Worm (Caenorhabditis elegans) whole organism, early embryonic: ENCODE measurements around the gene irld-34.

ENCODE experiments used
- B0310.2 ChIP-seq: sonication (generic microtip); optimal IDR thresholded peaks from 2 replicates; lab custom pipeline; 2016; ENCODE audit warnings: mild to moderate bottlenecking, missing genetic modification characterization, missing compliant biosample characterization
- aly-1 ChIP-seq: sonication (generic microtip); optimal IDR thresholded peaks from 2 replicates; lab custom pipeline; 2016; ENCODE audit warnings: missing genetic modification characterization, missing compliant biosample characterization
- ama-1 ChIP-seq: fragments of 150-350 bp; optimal IDR thresholded peaks from 2 replicates; lab custom pipeline; 2014
- ceh-13 ChIP-seq: fragments of 200-800 bp; sonication (Bioruptor generic); optimal IDR thresholded peaks from 2 replicates; lab custom pipeline; 2018; ENCODE audit warnings: mild to moderate bottlenecking, missing genetic modification characterization, missing compliant biosample characterization
- ceh-36 ChIP-seq: sonication (generic microtip); optimal IDR thresholded peaks from 2 replicates; lab custom pipeline; 2016; ENCODE audit warnings: missing genetic modification characterization, inconsistent platforms, missing compliant biosample characterization
- ets-7 ChIP-seq: sonication (generic microtip); optimal IDR thresholded peaks from 2 replicates; lab custom pipeline; 2016; ENCODE audit warnings: missing genotype, missing genetic modification characterization, missing compliant biosample characterization
- flt-1 ChIP-seq: fragments of 200-800 bp; sonication (Bioruptor generic); IDR thresholded peaks from 2 replicates; pipeline ENCODE4 v1.3.6; 2022; ENCODE audit warnings: missing genetic modification characterization, missing compliant biosample characterization
- hmbx-1 ChIP-seq: sonication (generic microtip); optimal IDR thresholded peaks from 2 replicates; lab custom pipeline; 2016; ENCODE audit warnings: mild to moderate bottlenecking, missing genetic modification characterization, missing compliant biosample characterization
- hmg-4 ChIP-seq: fragments of 200-800 bp; sonication (Bioruptor generic); optimal IDR thresholded peaks from 2 replicates; lab custom pipeline; 2018; ENCODE audit warnings: mild to moderate bottlenecking, missing genetic modification characterization, missing compliant biosample characterization
- hnd-1 ChIP-seq: sonication (generic microtip); optimal IDR thresholded peaks from 2 replicates; lab custom pipeline; 2016; ENCODE audit warnings: missing genetic modification characterization, missing compliant biosample characterization
- scrt-1 ChIP-seq: fragments of 200-800 bp; sonication (Bioruptor generic); IDR thresholded peaks from 2 replicates; pipeline ENCODE4 v1.3.6; 2022; ENCODE audit warnings: missing genetic modification characterization, missing compliant biosample characterization
- sea-1 ChIP-seq: fragments of 200-800 bp; sonication (Bioruptor generic); conservative IDR thresholded peaks from 2 replicates; pipeline ENCODE4 v1.3.6; 2022; ENCODE audit warnings: missing genetic modification characterization, missing compliant biosample characterization
- tbx-11 ChIP-seq: fragments of 200-800 bp; sonication (Bioruptor generic); IDR thresholded peaks from 2 replicates; pipeline ENCODE4 v1.3.6; 2022; ENCODE audit warnings: missing genetic modification characterization, missing compliant biosample characterization
- tbx-37 ChIP-seq: fragments of 200-800 bp; sonication (Bioruptor generic); conservative IDR thresholded peaks from 2 replicates; pipeline ENCODE4 v1.3.6; 2022; ENCODE audit warnings: missing genetic modification reagents, missing genetic modification characterization, missing compliant biosample characterization
- tra-4 ChIP-seq: sonication (generic microtip); optimal IDR thresholded peaks from 2 replicates; lab custom pipeline; 2017; ENCODE audit warnings: missing genetic modification characterization, missing compliant biosample characterization

Gene irld-34

DNA sequence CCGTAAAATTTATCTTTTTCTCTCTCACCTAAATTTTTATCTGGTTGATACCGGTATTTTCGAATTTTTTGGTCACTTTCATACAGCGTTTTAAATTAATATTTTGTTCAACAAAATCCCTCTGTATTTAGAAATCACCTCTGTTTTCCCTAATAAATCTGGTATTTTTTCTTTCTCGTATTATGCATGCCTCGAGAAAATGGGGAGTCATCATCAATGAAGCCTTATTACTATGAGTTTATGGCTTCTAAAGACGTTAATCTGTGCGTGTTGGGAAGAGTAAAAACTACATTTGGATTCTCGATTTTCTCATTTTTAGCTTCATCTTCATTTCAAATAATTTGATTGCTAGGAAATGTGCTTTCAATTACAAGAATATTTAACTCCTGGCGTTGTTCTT is 30.9 kb downstream of the irld-34 start, which contains the start of gene ZC84.7:
ZC84.7 (plus strand) TSS at position 301 of the 400 bp plus-strand sequence.
- no peak for TF ChIP-seq tbx-37 (GFP tag; lab: Robert Waterston, UW)
- TF ChIP-seq hmg-4 (GFP tag; lab: Kevin White, UChicago) = no peak
- TF ChIP-seq flt-1 = no peak
- TF ChIP-seq B0310.2 = no peak
- TF ChIP-seq tbx-11 = no peak
- no peak for TF ChIP-seq aly-1
- no peak for TF ChIP-seq ama-1 (lab: Kevin White, UChicago)
- TF ChIP-seq hnd-1 (tag; lab: Kevin White, UChicago) = no peak

DNA sequence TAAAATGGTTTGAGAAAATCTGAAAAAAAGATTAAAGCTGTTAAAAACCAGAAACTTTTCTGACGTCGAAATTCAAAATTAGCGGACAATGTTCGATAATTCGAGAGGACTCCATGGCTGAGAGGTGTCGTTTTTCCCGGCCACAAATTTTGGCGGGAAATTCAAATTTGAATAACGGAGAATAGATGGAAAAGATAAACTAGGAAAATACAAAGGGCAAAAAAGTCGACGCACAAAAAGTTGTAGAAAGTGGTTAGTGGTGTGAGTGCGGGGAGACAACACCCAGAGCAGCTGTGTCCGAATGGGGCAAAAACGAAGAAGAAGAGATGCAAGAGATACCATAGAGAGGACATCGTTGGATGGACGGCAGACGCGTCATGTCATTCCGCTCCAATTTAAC is 36.2 kb downstream of the irld-34 start, which contains the start of gene cls-3:
cls-3 (minus strand) TSS at position 19 of the 400 bp plus-strand sequence.
- TF ChIP-seq scrt-1 (GFP tag; lab: Robert Waterston, UW) = no peak
- TF ChIP-seq hmg-4 (GFP tag; lab: Kevin White, UChicago) = peak; percentile 34

DNA sequence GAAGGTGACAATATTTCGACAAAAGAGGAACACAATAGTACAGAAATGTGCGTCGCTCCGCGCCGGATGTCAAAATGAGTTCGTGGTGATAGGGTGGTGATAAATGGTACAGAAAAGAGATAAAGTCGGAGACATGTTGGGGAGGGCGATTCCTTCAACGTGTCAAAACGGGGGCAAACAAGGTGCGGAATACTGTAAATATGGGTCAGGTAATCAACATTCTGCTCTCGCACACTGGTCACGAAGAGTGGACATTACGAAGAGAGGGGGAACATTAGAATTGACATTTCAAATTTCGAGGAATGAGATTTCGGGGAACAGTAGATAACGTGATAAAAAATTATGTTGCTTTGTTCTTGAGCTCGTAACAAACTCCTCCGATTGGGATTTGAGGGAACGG is 44.7 kb downstream of the irld-34 start, which contains the start of gene ZC84.6:
ZC84.6 (minus strand) TSS at position 101 of the 400 bp plus-strand sequence.
- TF ChIP-seq ets-7 (tag; lab: Kevin White, UChicago) = no peak
- no peak for TF ChIP-seq B0310.2
- TF ChIP-seq flt-1 = no peak
- no peak for TF ChIP-seq hmbx-1
- TF ChIP-seq ceh-36 = no peak
- no peak for TF ChIP-seq ama-1 (lab: Kevin White, UChicago)
- no peak for TF ChIP-seq aly-1

DNA sequence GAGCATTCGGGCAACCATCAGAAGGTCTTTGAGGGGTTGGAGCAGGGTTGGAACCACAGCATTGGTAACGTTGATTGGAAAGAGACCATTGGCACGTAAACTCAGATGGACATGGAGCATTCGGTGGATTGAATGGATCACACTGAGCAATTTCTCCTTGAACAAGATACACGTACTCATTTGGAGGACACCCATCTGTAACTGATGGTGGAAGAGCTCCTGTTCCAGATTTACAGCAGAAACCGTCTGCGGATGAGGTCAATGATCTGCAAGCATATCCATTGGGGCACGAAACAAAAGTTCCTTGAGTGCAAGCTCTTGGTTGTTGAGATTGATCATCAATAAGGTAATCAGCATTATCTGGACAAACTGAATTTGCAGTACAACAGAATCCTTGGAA is 47.1 kb downstream of the irld-34 start:
- no peak for TF ChIP-seq ama-1 (lab: Kevin White, UChicago)
- TF ChIP-seq ceh-13 = no peak
- TF ChIP-seq hmbx-1 = no peak
- no peak for TF ChIP-seq ceh-36
- no peak for TF ChIP-seq aly-1
- no peak for TF ChIP-seq tra-4 (tag; lab: Kevin White, UChicago)
- TF ChIP-seq scrt-1 (GFP tag; lab: Robert Waterston, UW) = no peak
- no peak for TF ChIP-seq ets-7 (tag; lab: Kevin White, UChicago)
- no peak for TF ChIP-seq flt-1

DNA sequence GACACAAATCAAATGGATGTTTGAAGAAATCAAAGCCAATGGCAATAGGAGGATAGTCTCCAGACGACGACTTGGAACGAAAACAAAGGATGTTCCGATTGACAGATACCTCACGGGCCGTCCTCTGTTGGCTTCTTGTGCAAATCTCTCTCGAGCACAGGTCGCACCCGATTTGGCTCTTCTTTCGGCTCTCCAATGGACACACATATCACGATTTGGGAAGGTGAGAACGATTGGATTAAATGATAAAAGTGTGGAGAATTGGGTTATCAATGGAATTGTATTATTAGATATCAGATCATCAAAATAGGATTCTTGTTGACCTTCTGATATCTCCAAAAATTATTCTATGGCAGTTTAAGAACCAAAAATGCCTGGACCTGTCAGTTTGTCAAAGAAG is 51.3 kb downstream of the irld-34 start, which contains the start of gene ZC84.1:
ZC84.1 (minus strand) TSS at position 101 of the 400 bp plus-strand sequence.
- TF ChIP-seq flt-1 (no peak), scrt-1 (GFP tag; lab: Robert Waterston, UW) (no peak), sea-1 (no peak), aly-1 (no peak), B0310.2 (no peak)
